Worm (Caenorhabditis elegans) whole organism, mixed stage, embryonic: ENCODE results near the gene trpp-3.

Source experiments
- M03D4.4 ChIP-seq: sonication (generic microtip); optimal IDR thresholded peaks from 2 replicates; lab custom pipeline; 2017; ENCODE audit warnings: mild to moderate bottlenecking, missing genetic modification characterization, missing compliant biosample characterization
- bed-3 ChIP-seq: fragments of 200-800 bp; sonication (Bioruptor generic); optimal IDR thresholded peaks from 3 replicates; lab custom pipeline; 2018; ENCODE audit warnings: mild to moderate bottlenecking, missing genetic modification characterization, moderate library complexity, missing compliant biosample characterization
- blmp-1 ChIP-seq: fragments of 150-350 bp; optimal IDR thresholded peaks from 2 replicates; lab custom pipeline; 2014; ENCODE audit warnings: missing biosample characterization, missing genetic modification characterization
- ceh-39 ChIP-seq: fragments of 150-350 bp; optimal IDR thresholded peaks from 2 replicates; lab custom pipeline; 2014; ENCODE audit warnings: missing biosample characterization, missing genetic modification characterization
- ceh-43 ChIP-seq: fragments of 200-800 bp; sonication (Bioruptor generic); optimal IDR thresholded peaks from 2 replicates; lab custom pipeline; 2018; ENCODE audit warnings: mild to moderate bottlenecking, missing genetic modification characterization, moderate library complexity, missing compliant biosample characterization
- ceh-83 ChIP-seq: fragments of 200-800 bp; sonication (Bioruptor generic); optimal IDR thresholded peaks from 2 replicates; lab custom pipeline; 2018; ENCODE audit warnings: mild to moderate bottlenecking, missing genetic modification characterization, missing compliant biosample characterization
- ces-1 ChIP-seq: fragments of 150-350 bp; optimal IDR thresholded peaks from 2 replicates; lab custom pipeline; 2014; ENCODE audit warnings: missing biosample characterization, missing genetic modification reagents, missing genetic modification characterization
- cnd-1 ChIP-seq: fragments of 200-800 bp; sonication (Bioruptor generic); optimal IDR thresholded peaks from 2 replicates; lab custom pipeline; 2018; ENCODE audit warnings: mild to moderate bottlenecking, missing genetic modification characterization, missing compliant biosample characterization
- drap-1 ChIP-seq: fragments of 200-800 bp; sonication (Bioruptor generic); optimal IDR thresholded peaks from 3 replicates; lab custom pipeline; 2018; ENCODE audit warnings: mild to moderate bottlenecking, missing genetic modification characterization, missing compliant biosample characterization
- elt-1 ChIP-seq: sonication (generic microtip); optimal IDR thresholded peaks from 2 replicates; lab custom pipeline; 2017; ENCODE audit warnings: missing genetic modification characterization, mild to moderate bottlenecking, missing compliant biosample characterization, antibody characterized with exemption, moderate library complexity, borderline replicate concordance; ENCODE audit not compliant: insufficient read depth
- elt-3 ChIP-seq: fragments of 150-350 bp; optimal IDR thresholded peaks from 2 replicates; lab custom pipeline; 2014; ENCODE audit warnings: missing biosample characterization, missing genetic modification characterization
- flh-1 ChIP-seq: fragments of 200-800 bp; sonication (Bioruptor generic); optimal IDR thresholded peaks from 2 replicates; lab custom pipeline; 2018; ENCODE audit warnings: mild to moderate bottlenecking, missing genetic modification characterization, moderate library complexity, missing compliant biosample characterization
- ham-2 ChIP-seq: fragments of 200-800 bp; sonication (Bioruptor generic); optimal IDR thresholded peaks from 2 replicates; lab custom pipeline; 2018; ENCODE audit warnings: mild to moderate bottlenecking, missing genetic modification characterization, missing compliant biosample characterization
- hlh-1 ChIP-seq: fragments of 150-350 bp; optimal IDR thresholded peaks from 2 replicates; lab custom pipeline; 2014; ENCODE audit warnings: missing biosample characterization, missing genetic modification reagents, missing genetic modification characterization
- lin-13 ChIP-seq: fragments of 150-350 bp; optimal IDR thresholded peaks from 2 replicates; lab custom pipeline; 2014; ENCODE audit warnings: missing biosample characterization, missing genetic modification characterization
- mab-5 ChIP-seq: fragments of 150-350 bp; optimal IDR thresholded peaks from 2 replicates; lab custom pipeline; 2014; ENCODE audit warnings: missing biosample characterization, missing genetic modification characterization
- mep-1 ChIP-seq: fragments of 150-350 bp; optimal IDR thresholded peaks from 2 replicates; lab custom pipeline; 2017; ENCODE audit warnings: missing biosample characterization, missing genetic modification reagents, missing genetic modification characterization, inconsistent platforms
- mls-2 ChIP-seq: sonication (generic microtip); optimal IDR thresholded peaks from 2 replicates; lab custom pipeline; 2016; ENCODE audit warnings: mild to moderate bottlenecking, missing genetic modification characterization, moderate library complexity, missing compliant biosample characterization
- nhr-12 ChIP-seq: fragments of 150-350 bp; optimal IDR thresholded peaks from 2 replicates; lab custom pipeline; 2014; ENCODE audit warnings: missing biosample characterization, missing genetic modification characterization
- nhr-2 ChIP-seq: fragments of 150-350 bp; optimal IDR thresholded peaks from 2 replicates; lab custom pipeline; 2014; ENCODE audit warnings: missing biosample characterization, missing genetic modification characterization
- nhr-237 ChIP-seq: fragments of 150-350 bp; optimal IDR thresholded peaks from 2 replicates; lab custom pipeline; 2014; ENCODE audit warnings: missing biosample characterization, missing genetic modification characterization
- nhr-28 ChIP-seq: fragments of 150-350 bp; optimal IDR thresholded peaks from 2 replicates; lab custom pipeline; 2014; ENCODE audit warnings: missing biosample characterization, missing genetic modification characterization
- nhr-76 ChIP-seq: sonication (generic microtip); optimal IDR thresholded peaks from 2 replicates; lab custom pipeline; 2017; ENCODE audit warnings: missing biosample characterization, missing genetic modification characterization
- pha-4 ChIP-seq: fragments of 150-350 bp; optimal IDR thresholded peaks from 2 replicates; lab custom pipeline; 2018; ENCODE audit warnings: missing biosample characterization, missing genetic modification reagents, missing genetic modification characterization
- sem-2 ChIP-seq: fragments of 200-800 bp; sonication (Bioruptor generic); optimal IDR thresholded peaks from 2 replicates; lab custom pipeline; 2018; ENCODE audit warnings: mild to moderate bottlenecking, missing genetic modification characterization, missing compliant biosample characterization
- sptf-1 ChIP-seq: sonication (generic microtip); optimal IDR thresholded peaks from 2 replicates; lab custom pipeline; 2017; ENCODE audit warnings: mild to moderate bottlenecking, missing genetic modification characterization, moderate library complexity, missing compliant biosample characterization
- tbx-8 ChIP-seq: fragments of 200-800 bp; sonication (Bioruptor generic); optimal IDR thresholded peaks from 2 replicates; lab custom pipeline; 2018; ENCODE audit warnings: mild to moderate bottlenecking, missing genetic modification characterization, moderate library complexity, missing compliant biosample characterization
- unc-120 ChIP-seq: sonication (generic microtip); optimal IDR thresholded peaks from 2 replicates; lab custom pipeline; 2017; ENCODE audit warnings: missing genetic modification characterization, missing compliant biosample characterization; ENCODE audit not compliant: poor library complexity, severe bottlenecking
- unc-39 ChIP-seq: fragments of 150-350 bp; optimal IDR thresholded peaks from 2 replicates; lab custom pipeline; 2014; ENCODE audit warnings: missing biosample characterization, missing genetic modification characterization
- unc-62 ChIP-seq: fragments of 150-350 bp; optimal IDR thresholded peaks from 2 replicates; lab custom pipeline; 2014; ENCODE audit warnings: missing biosample characterization, missing genetic modification reagents, missing genetic modification characterization
- zip-8 ChIP-seq: fragments of 150-350 bp; optimal IDR thresholded peaks from 2 replicates; lab custom pipeline; 2014; ENCODE audit warnings: missing biosample characterization, missing genetic modification characterization
- ztf-11 ChIP-seq: fragments of 150-350 bp; optimal IDR thresholded peaks from 2 replicates; lab custom pipeline; 2014; ENCODE audit warnings: missing biosample characterization, missing genetic modification characterization

trpp-3 gene

ce11 chrIII:9525252-9525651, at the start of gene trpp-3:
Gene trpp-3 (plus strand): TSS chrIII:9525552.
- TF ChIP-seq bed-3 (GFP tag; lab: Kevin White, UChicago) (no peak), mep-1 (tag; lab: Kevin White, UChicago) (no peak), mab-5 (no peak), zip-8 (tag; lab: Kevin White, UChicago) (no peak), sem-2 (no peak), nhr-2 (no peak), ham-2 (GFP tag; lab: Kevin White, UChicago) (no peak), nhr-12 (tag; lab: Kevin White, UChicago) (no peak), nhr-76 (no peak), drap-1 (GFP tag; lab: Kevin White, UChicago) (no peak), tbx-8 (no peak), mls-2 (no peak)
- TF ChIP-seq, all 35 proteins: peak for 0

ce11 chrIII:9476564-9476963, 48.8 kb upstream of the trpp-3 start:
- TF ChIP-seq ces-1 (GFP tag; lab: Kevin White, UChicago): no peak
- no peak for TF ChIP-seq elt-3 (tag; lab: Kevin White, UChicago)
- no peak for TF ChIP-seq unc-120 (tag; lab: Kevin White, UChicago)
- TF ChIP-seq mab-5: no peak
- TF ChIP-seq sptf-1 (tag; lab: Kevin White, UChicago): no peak
- no peak for TF ChIP-seq M03D4.4 (tag; lab: Kevin White, UChicago)
- no peak for TF ChIP-seq nhr-237 (tag; lab: Kevin White, UChicago)
- TF ChIP-seq pha-4: no peak
- no peak for TF ChIP-seq hlh-1 (tag; lab: Kevin White, UChicago)
- TF ChIP-seq unc-62 (GFP tag; lab: Kevin White, UChicago): no peak
- no peak for TF ChIP-seq lin-13
- TF ChIP-seq blmp-1 (tag; lab: Kevin White, UChicago): no peak

- TF ChIP-seq pha-4 (no peak), nhr-237 (tag; lab: Kevin White, UChicago) (no peak), ham-2 (GFP tag; lab: Kevin White, UChicago) (no peak), ceh-39 (tag; lab: Kevin White, UChicago) (no peak), lin-13 (no peak), ztf-11 (tag; lab: Kevin White, UChicago) (no peak), nhr-2 (no peak), mep-1 (tag; lab: Kevin White, UChicago) (no peak), cnd-1 (tag; lab: Kevin White, UChicago) (no peak), ces-1 (GFP tag; lab: Kevin White, UChicago) (no peak), tbx-8 (no peak), nhr-28 (no peak)
These were observed 42.8 kb upstream of the trpp-3 start for ce11 chrIII:9482423-9482993.

ce11 chrIII:9483716-9484115, 41.6 kb upstream of the trpp-3 start:
- TF ChIP-seq unc-39 (tag; lab: Kevin White, UChicago) (no peak), unc-62 (GFP tag; lab: Kevin White, UChicago) (peak; percentile 20), hlh-1 (tag; lab: Kevin White, UChicago) (peak; percentile 76), flh-1 (GFP tag; lab: Kevin White, UChicago) (no peak), tbx-8 (no peak), nhr-237 (tag; lab: Kevin White, UChicago) (no peak), pha-4 (no peak), cnd-1 (tag; lab: Kevin White, UChicago) (peak; percentile 19), ces-1 (GFP tag; lab: Kevin White, UChicago) (peak; percentile 36), mab-5 (peak; percentile 29), lin-13 (no peak), ceh-83 (GFP tag; lab: Kevin White, UChicago) (no peak), blmp-1 (tag; lab: Kevin White, UChicago) (no peak), elt-3 (tag; lab: Kevin White, UChicago) (no peak), unc-120 (tag; lab: Kevin White, UChicago) (no peak), ceh-43 (GFP tag; lab: Kevin White, UChicago) (no peak), mep-1 (tag; lab: Kevin White, UChicago) (no peak), elt-1 (tag; lab: Kevin White, UChicago) (no peak)
